Fruit fly (Drosophila melanogaster) whole organism, embryonic: ENCODE measurements around the gene CG6479.

Experiments
- Atf-2 ChIP-seq: fragments of 200-800 bp; sonication (Bioruptor generic); optimal IDR thresholded peaks from 2 replicates; lab custom pipeline; 2016; ENCODE audit warnings: missing biosample characterization, missing genetic modification characterization
- CG12219 ChIP-seq: fragments of 200-800 bp; sonication (Bioruptor generic); optimal IDR thresholded peaks from 3 replicates; lab custom pipeline; 2018; ENCODE audit warnings: missing biosample characterization, mild to moderate bottlenecking, missing genetic modification characterization
- CG12659 ChIP-seq: fragments of 200-800 bp; sonication (Bioruptor generic); optimal IDR thresholded peaks from 3 replicates; lab custom pipeline; 2017; ENCODE audit warnings: mild to moderate bottlenecking, missing biosample characterization, missing genetic modification reagents, missing genetic modification characterization
- CG15011 ChIP-seq: fragments of 200-800 bp; sonication (Bioruptor generic); optimal IDR thresholded peaks from 3 replicates; lab custom pipeline; 2018; ENCODE audit warnings: missing biosample characterization, mild to moderate bottlenecking, missing genetic modification characterization
- CG16779 ChIP-seq: fragments of 200-800 bp; sonication (Bioruptor generic); IDR thresholded peaks from 2 replicates; pipeline ENCODE4 v1.3.6; 2022; ENCODE audit warnings: missing biosample characterization, missing genetic modification characterization
- D19B ChIP-seq: fragments of 200-800 bp; sonication (Bioruptor generic); optimal IDR thresholded peaks from 2 replicates; lab custom pipeline; 2017; ENCODE audit warnings: missing biosample characterization, mild to moderate bottlenecking, missing genetic modification characterization
- H2.0 ChIP-seq: fragments of 200-800 bp; sonication (Bioruptor generic); IDR thresholded peaks from 2 replicates; pipeline ENCODE4 v1.3.6; 2022; ENCODE audit warnings: missing biosample characterization, missing genetic modification characterization
- Kr ChIP-seq: fragments of 200-800 bp; sonication (Bioruptor generic); optimal IDR thresholded peaks from 2 replicates; lab custom pipeline; 2017; ENCODE audit warnings: missing biosample characterization, mild to moderate bottlenecking, missing genetic modification characterization
- Six4 ChIP-seq: fragments of 200-800 bp; sonication (Bioruptor generic); optimal IDR thresholded peaks from 2 replicates; lab custom pipeline; 2016; ENCODE audit warnings: missing biosample characterization, missing genetic modification characterization
- dysf ChIP-seq: fragments of 200-800 bp; sonication (Bioruptor generic); IDR thresholded peaks from 3 replicates; pipeline ENCODE4 v1.3.6; 2022; ENCODE audit warnings: missing biosample characterization, missing genetic modification characterization
- esg ChIP-seq: fragments of 200-800 bp; sonication (Bioruptor generic); conservative IDR thresholded peaks from 2 replicates; pipeline ENCODE4 v1.3.6; 2022; ENCODE audit warnings: missing biosample characterization, missing genetic modification characterization
- tna ChIP-seq: fragments of 200-800 bp; sonication (Bioruptor generic); IDR thresholded peaks from 2 replicates; pipeline ENCODE4 v1.3.6; 2022; ENCODE audit warnings: missing biosample characterization, missing genetic modification characterization; ENCODE audit not compliant: partially characterized antibody
- zf30C ChIP-seq: fragments of 200-800 bp; sonication (Bioruptor generic); optimal IDR thresholded peaks from 3 replicates; lab custom pipeline; 2018; ENCODE audit warnings: missing biosample characterization, mild to moderate bottlenecking, missing genetic modification characterization

dm6 chr3L:17382628-17383027 is 43.6 kb upstream of the CG6479 start, which contains the start of gene CG13728:
- TF ChIP-seq tna (GFP tag; lab: Robert Waterston, UW) = no peak
- TF ChIP-seq Six4 (GFP tag; lab: Kevin White, UChicago) = no peak
- TF ChIP-seq esg (GFP tag; lab: Robert Waterston, UW) = no peak
- TF ChIP-seq CG15011 (GFP tag; lab: Kevin White, UChicago) = no peak
- TF ChIP-seq D19B (GFP tag; lab: Kevin White, UChicago) = no peak
- TF ChIP-seq Atf-2 (GFP tag; lab: Kevin White, UChicago) = no peak
- TF ChIP-seq Kr = no peak
- no peak for TF ChIP-seq H2.0 (GFP tag; lab: Robert Waterston, UW)
- no peak for TF ChIP-seq CG16779
- no peak for TF ChIP-seq CG12659 (GFP tag; lab: Kevin White, UChicago)
- no peak for TF ChIP-seq dysf (GFP tag; lab: Robert Waterston, UW)
- TF ChIP-seq zf30C (GFP tag; lab: Kevin White, UChicago) = no peak
- TF ChIP-seq CG12219 (GFP tag; lab: Kevin White, UChicago) = no peak
